Fruit fly (Drosophila melanogaster): Measurements from ENCODE around the gene Nek2.

Nek2 gene

DNA sequence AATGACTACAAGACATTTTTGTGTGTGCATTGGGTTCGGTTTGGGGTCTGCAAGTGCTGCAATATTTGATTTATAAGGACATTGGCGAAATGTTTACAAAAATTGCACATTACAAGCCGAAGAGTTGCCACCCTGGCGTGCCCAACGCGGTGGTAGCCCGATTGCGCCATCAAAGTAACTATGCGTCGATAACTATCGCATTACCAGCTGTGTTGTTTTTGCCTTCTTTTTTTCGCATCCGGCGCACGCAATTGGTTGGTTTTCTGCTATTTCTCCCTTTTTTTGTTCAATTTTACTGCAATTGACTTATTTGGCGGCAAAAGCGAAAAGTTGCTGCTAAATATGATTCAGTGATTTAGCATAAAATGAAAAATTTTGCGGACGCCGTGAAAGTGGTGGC is 43.2 kb upstream of the Nek2 start, which contains the start of gene RpS14b (continued):
- TF ChIP-seq vnd (GFP tag; IDR thresholded peaks at IDR 0.05; ENCODE audit: partially characterized antibody): peak; percentile 66
- peak; percentile 5 for TF ChIP-seq CG3995 (GFP tag; optimal IDR thresholded peaks at IDR 0.05)
- peak; percentile 64 for TF ChIP-seq CG1233 (GFP tag; optimal IDR thresholded peaks at IDR 0.05)
- TF ChIP-seq CG34224 (GFP tag; IDR thresholded peaks at IDR 0.05; ENCODE audit: partially characterized antibody): peak; percentile 76
- peak; percentile 26 for TF ChIP-seq CTCF (GFP tag; optimal IDR thresholded peaks at IDR 0.05)
- no peak for TF ChIP-seq CG14667 (GFP tag; IDR thresholded peaks at IDR 0.05)
- TF ChIP-seq CG31224 (GFP tag; IDR thresholded peaks at IDR 0.05): peak; percentile 47
- no peak for TF ChIP-seq CG2199 (GFP tag; IDR thresholded peaks at IDR 0.05)
- TF ChIP-seq crc (GFP tag; optimal IDR thresholded peaks at IDR 0.05): peak; percentile 35
- TF ChIP-seq CG7963 (GFP tag; IDR thresholded peaks at IDR 0.05; ENCODE audit: partially characterized antibody): 0 out of 3 replicates have a peak, but pooled peaks have one; percentile 43
- TF ChIP-seq phol (tag; optimal IDR thresholded peaks at IDR 0.05): peak; percentile 59
- TF ChIP-seq al (GFP tag; IDR thresholded peaks at IDR 0.05): peak; percentile 38; the same call in 1 of the 2 replicates
- TF ChIP-seq CG14050 (GFP tag; IDR thresholded peaks at IDR 0.05): peak; percentile 58
- TF ChIP-seq chm (GFP tag; IDR thresholded peaks at IDR 0.05): peak; percentile 82
- peak; percentile 53 for TF ChIP-seq nau (GFP tag; optimal IDR thresholded peaks at IDR 0.05)
- 0 out of 2 replicates have a peak, but pooled peaks have one; percentile 38 for TF ChIP-seq nerfin-2 (GFP tag; IDR thresholded peaks at IDR 0.05; ENCODE audit: partially characterized antibody)
- peak; percentile 51 for TF ChIP-seq pb (GFP tag; optimal IDR thresholded peaks at IDR 0.05)
- TF ChIP-seq gsb-n (tag; optimal IDR thresholded peaks at IDR 0.05): peak; percentile 10
- no peak for TF ChIP-seq Usf (GFP tag; optimal IDR thresholded peaks at IDR 0.05)
- peak; percentile 36 for TF ChIP-seq hkb (optimal IDR thresholded peaks at IDR 0.05)
- peak; percentile 71 for TF ChIP-seq hkb (GFP tag; IDR thresholded peaks at IDR 0.05)
- peak; percentile 67 for TF ChIP-seq sr (GFP tag; IDR thresholded peaks at IDR 0.05)
- no peak for TF ChIP-seq Hr39 (optimal IDR thresholded peaks at IDR 0.05)
- TF ChIP-seq bsh (GFP tag; optimal IDR thresholded peaks at IDR 0.05): peak in 1 of 2 experiments; percentile 21
- peak; percentile 65; the same call in 1 of the 4 replicates for TF ChIP-seq chinmo (GFP tag; IDR thresholded peaks at IDR 0.05; ENCODE audit: partially characterized antibody)
- TF ChIP-seq CG4404 (GFP tag; IDR thresholded peaks at IDR 0.05): no peak
- TF ChIP-seq kay (GFP tag; optimal IDR thresholded peaks at IDR 0.05): no peak
- no peak for TF ChIP-seq pita (GFP tag; optimal IDR thresholded peaks at IDR 0.05)
- peak; percentile 72; the same call in 1 of the 3 replicates for TF ChIP-seq so (GFP tag; IDR thresholded peaks at IDR 0.05)
- peak; percentile 98 for TF ChIP-seq Ets97D (GFP tag; optimal IDR thresholded peaks at IDR 0.05)
- no peak; the same call in 1 of the 2 replicates for TF ChIP-seq ap (GFP tag; IDR thresholded peaks at IDR 0.05)
- no peak for TF ChIP-seq jing (GFP tag; optimal IDR thresholded peaks at IDR 0.05)
- no peak for TF ChIP-seq CG8089 (GFP tag; optimal IDR thresholded peaks at IDR 0.05)
- TF ChIP-seq sug (tag; optimal IDR thresholded peaks at IDR 0.05): peak; percentile 65
- TF ChIP-seq rib (GFP tag; IDR thresholded peaks at IDR 0.05): peak; percentile 78
- peak; percentile 58 for TF ChIP-seq CG10366 (GFP tag; IDR thresholded peaks at IDR 0.05)
- TF ChIP-seq CG4360 (GFP tag; IDR thresholded peaks at IDR 0.05): peak; percentile 65
- peak; percentile 61 for TF ChIP-seq CG15269 (tag; optimal IDR thresholded peaks at IDR 0.05)
- TF ChIP-seq CG16863 (GFP tag; optimal IDR thresholded peaks at IDR 0.05): peak; percentile 8
- no peak for TF ChIP-seq Hr78 (GFP tag; optimal IDR thresholded peaks at IDR 0.05)
- peak; percentile 69 for TF ChIP-seq Bgb (GFP tag; IDR thresholded peaks at IDR 0.05; ENCODE audit: partially characterized antibody)
- TF ChIP-seq CG14860 (GFP tag; IDR thresholded peaks at IDR 0.05; ENCODE audit: partially characterized antibody): peak; percentile 55; the same call in 2 of the 3 replicates
- peak; percentile 77 for TF ChIP-seq Fer1 (GFP tag; optimal IDR thresholded peaks at IDR 0.05)
- peak; percentile 44 for TF ChIP-seq dmrt11E (tag; optimal IDR thresholded peaks at IDR 0.05)
- TF ChIP-seq zfh2 (GFP tag; optimal IDR thresholded peaks at IDR 0.05): peak; percentile 60
- peak; percentile 61 for TF ChIP-seq stwl (tag; optimal IDR thresholded peaks at IDR 0.05)
- peak; percentile 52 for TF ChIP-seq Atf3 (GFP tag; optimal IDR thresholded peaks at IDR 0.05)
- no peak for TF ChIP-seq Poxn (GFP tag; IDR thresholded peaks at IDR 0.05)
- 0 out of 2 replicates have a peak, but pooled peaks have one; percentile 27 for TF ChIP-seq CG31441 (GFP tag; IDR thresholded peaks at IDR 0.05)
- TF ChIP-seq Asciz (GFP tag; optimal IDR thresholded peaks at IDR 0.05): peak; percentile 39
- TF ChIP-seq MTF-1 (GFP tag; optimal IDR thresholded peaks at IDR 0.05; ENCODE audit: borderline replicate concordance): peak; percentile 65

Measured in whole organism, embryonic.